Worm (Caenorhabditis elegans): Measurements from ENCODE around the gene tag-18.

ce11 chrX:3733321-3733720 is 515 bp downstream of the tag-18 start:
- TF ChIP-seq ama-1 (optimal IDR thresholded peaks at IDR 0.05) = no peak
- no peak for TF ChIP-seq tbx-37 (GFP tag; conservative IDR thresholded peaks at IDR 0.05)
- TF ChIP-seq tra-4 (tag; optimal IDR thresholded peaks at IDR 0.05) = no peak
- TF ChIP-seq pes-1 (GFP tag; IDR thresholded peaks at IDR 0.05) = no peak
- TF ChIP-seq hmg-4 (GFP tag; optimal IDR thresholded peaks at IDR 0.05) = no peak
- TF ChIP-seq ceh-36 (tag; optimal IDR thresholded peaks at IDR 0.05) = no peak
- TF ChIP-seq tbx-11 (GFP tag; IDR thresholded peaks at IDR 0.05) = no peak
